Worm (Caenorhabditis elegans): Measurements from ENCODE around the gene acr-3.

DNA sequence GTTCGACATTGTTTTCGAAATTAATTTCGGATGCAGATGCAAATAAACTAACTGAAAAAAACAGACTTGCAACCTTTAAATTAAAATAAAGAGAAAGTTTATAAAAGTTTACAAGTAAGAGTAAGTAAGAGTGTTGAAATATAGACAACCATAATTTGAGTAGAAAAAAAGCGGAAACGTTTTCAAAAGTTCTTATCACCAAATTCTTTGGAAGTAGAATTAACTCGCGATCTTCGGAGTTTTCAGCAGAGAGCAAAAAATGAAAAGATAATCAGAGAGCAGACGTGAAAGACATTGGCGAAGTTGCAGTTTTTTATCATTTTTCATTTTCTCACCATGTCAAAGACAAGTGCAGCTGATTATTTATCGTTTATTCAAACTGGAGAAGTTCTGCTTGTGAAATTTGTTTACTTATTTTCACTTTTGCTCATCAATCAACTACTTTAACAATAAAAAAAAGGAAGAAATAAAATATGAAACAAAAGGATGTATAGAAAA lies 52.4 kb downstream of the acr-3 start, which contains the start of gene abts-4:
- TF ChIP-seq elt-2 (tag; optimal IDR thresholded peaks at IDR 0.05) (peak; percentile 63), rnt-1 (tag; optimal IDR thresholded peaks at IDR 0.05) (no peak), ztf-11 (tag; optimal IDR thresholded peaks at IDR 0.05) (no peak), nhr-19 (GFP tag; conservative IDR thresholded peaks at IDR 0.05) (no peak), egl-27 (tag; optimal IDR thresholded peaks at IDR 0.05) (no peak), xbp-1 (tag; optimal IDR thresholded peaks at IDR 0.05) (no peak), aly-2 (tag; optimal IDR thresholded peaks at IDR 0.05) (no peak), C04F5.9 (tag; optimal IDR thresholded peaks at IDR 0.05) (no peak), unc-62 (GFP tag; optimal IDR thresholded peaks at IDR 0.05) (no peak), nhr-71 (tag; optimal IDR thresholded peaks at IDR 0.05) (no peak)

All from whole organism, L1 larva.